Fruit fly (Drosophila melanogaster) whole organism, embryonic: ENCODE measurements around the gene CG5592.

Experiments
- Abd-B ChIP-seq: fragments of 200-800 bp; sonication (Bioruptor generic); optimal IDR thresholded peaks from 2 replicates; lab custom pipeline; 2018; ENCODE audit warnings: missing biosample characterization, mild to moderate bottlenecking, missing genetic modification characterization, moderate library complexity
- Aef1 ChIP-seq: fragments of 200-800 bp; sonication (Bioruptor generic); IDR thresholded peaks from 3 replicates; pipeline ENCODE4 v1.3.6; 2022; ENCODE audit warnings: missing biosample characterization, missing genetic modification characterization
- Bgb ChIP-seq: fragments of 200-800 bp; sonication (Bioruptor generic); IDR thresholded peaks from 2 replicates; pipeline ENCODE4 v1.3.6; 2022; ENCODE audit warnings: missing biosample characterization, missing genetic modification characterization; ENCODE audit not compliant: partially characterized antibody
- CG16863 ChIP-seq: fragments of 200-800 bp; sonication (Bioruptor generic); optimal IDR thresholded peaks from 3 replicates; lab custom pipeline; 2016; ENCODE audit warnings: missing biosample characterization, missing genetic modification characterization
- CG17361 ChIP-seq: fragments of 200-800 bp; sonication (Bioruptor generic); IDR thresholded peaks from 3 replicates; pipeline ENCODE4 v1.3.6; 2022; ENCODE audit warnings: missing biosample characterization, missing genetic modification characterization
- CG18262 ChIP-seq: fragments of 200-800 bp; optimal IDR thresholded peaks from 3 replicates; lab custom pipeline; 2019; ENCODE audit warnings: missing biosample characterization, mild to moderate bottlenecking, missing genetic modification characterization, moderate library complexity
- CG18599 ChIP-seq: fragments of 200-800 bp; sonication (Bioruptor generic); optimal IDR thresholded peaks from 3 replicates; lab custom pipeline; 2017; ENCODE audit warnings: missing biosample characterization, missing genetic modification characterization, mild to moderate bottlenecking, moderate library complexity, missing genetic modification reagents
- CG2116 ChIP-seq: fragments of 200-800 bp; sonication (Bioruptor generic); optimal IDR thresholded peaks from 3 replicates; lab custom pipeline; 2018; ENCODE audit warnings: missing biosample characterization, mild to moderate bottlenecking, missing genetic modification characterization
- CG2202 ChIP-seq: fragments of 200-800 bp; sonication (Bioruptor generic); optimal IDR thresholded peaks from 2 replicates; lab custom pipeline; 2018; ENCODE audit warnings: missing biosample characterization, mild to moderate bottlenecking, missing genetic modification characterization
- CG2889 ChIP-seq: fragments of 200-800 bp; sonication (Bioruptor generic); IDR thresholded peaks from 3 replicates; pipeline ENCODE4 v1.3.6; 2022; ENCODE audit warnings: missing biosample characterization, missing genetic modification characterization
- CG3407 ChIP-seq: fragments of 200-800 bp; sonication (Bioruptor generic); optimal IDR thresholded peaks from 2 replicates; lab custom pipeline; 2018; ENCODE audit warnings: missing biosample characterization, mild to moderate bottlenecking, missing genetic modification characterization
- CG34422 ChIP-seq: fragments of 200-800 bp; sonication (Bioruptor generic); IDR thresholded peaks from 3 replicates; pipeline ENCODE4 v1.3.6; 2022; ENCODE audit warnings: missing biosample characterization, missing genetic modification characterization
- CG3995 ChIP-seq: fragments of 200-800 bp; sonication (Bioruptor generic); optimal IDR thresholded peaks from 3 replicates; lab custom pipeline; 2016; ENCODE audit warnings: missing biosample characterization, missing genetic modification characterization
- CG6683 ChIP-seq: fragments of 200-800 bp; sonication (Bioruptor generic); optimal IDR thresholded peaks from 2 replicates; lab custom pipeline; 2017; ENCODE audit warnings: missing biosample characterization, mild to moderate bottlenecking, missing genetic modification characterization, missing genetic modification reagents
- CG7271 ChIP-seq: fragments of 200-800 bp; sonication (Bioruptor generic); optimal IDR thresholded peaks from 2 replicates; lab custom pipeline; 2018; ENCODE audit warnings: missing biosample characterization, mild to moderate bottlenecking, missing genetic modification characterization, moderate library complexity
- CG8388 ChIP-seq: fragments of 200-800 bp; sonication (Bioruptor generic); optimal IDR thresholded peaks from 2 replicates; lab custom pipeline; 2019; ENCODE audit warnings: missing biosample characterization, mild to moderate bottlenecking, missing genetic modification characterization, moderate library complexity
- CG8478 ChIP-seq: fragments of >200 bp; optimal IDR thresholded peaks from 2 replicates; lab custom pipeline; 2018
- CG9727 ChIP-seq: fragments of 200-800 bp; sonication (Bioruptor generic); optimal IDR thresholded peaks from 3 replicates; lab custom pipeline; 2017; ENCODE audit warnings: missing biosample characterization, mild to moderate bottlenecking, missing genetic modification characterization
- CG9876 ChIP-seq: fragments of 200-800 bp; sonication (Bioruptor generic); optimal IDR thresholded peaks from 2 replicates; lab custom pipeline; 2016; ENCODE audit warnings: missing biosample characterization, missing genetic modification characterization
- CTCF ChIP-seq: fragments of 200-800 bp; sonication (Bioruptor generic); optimal IDR thresholded peaks from 2 replicates; lab custom pipeline; 2017; ENCODE audit warnings: missing biosample characterization, mild to moderate bottlenecking, missing genetic modification characterization, moderate library complexity
- Dek ChIP-seq: fragments of 200-800 bp; sonication (Bioruptor generic); optimal IDR thresholded peaks from 3 replicates; lab custom pipeline; 2019; ENCODE audit warnings: missing biosample characterization, mild to moderate bottlenecking, missing genetic modification characterization, moderate library complexity
- Dll ChIP-seq: fragments of 200-800 bp; sonication (Bioruptor generic); IDR thresholded peaks from 4 replicates; pipeline ENCODE4 v1.3.6; 2022; ENCODE audit warnings: missing biosample characterization, missing genetic modification characterization; ENCODE audit not compliant: partially characterized antibody
- Drgx ChIP-seq: fragments of 200-800 bp; sonication (Bioruptor generic); IDR thresholded peaks from 2 replicates; pipeline ENCODE4 v1.3.6; 2022; ENCODE audit warnings: missing biosample characterization, missing genetic modification characterization
- Fer3 ChIP-seq: fragments of 200-800 bp; sonication (Bioruptor generic); optimal IDR thresholded peaks from 2 replicates; lab custom pipeline; 2018; ENCODE audit warnings: missing biosample characterization, mild to moderate bottlenecking, missing genetic modification characterization, moderate library complexity
- Jarid2 ChIP-seq: fragments of 200-800 bp; sonication (Bioruptor generic); optimal IDR thresholded peaks from 3 replicates; lab custom pipeline; 2017; ENCODE audit warnings: mild to moderate bottlenecking, missing biosample characterization, missing genetic modification reagents, missing genetic modification characterization
- MBD-R2 ChIP-seq: fragments of 200-800 bp; sonication (Bioruptor generic); IDR thresholded peaks from 2 replicates; pipeline ENCODE4 v1.3.6; 2022; ENCODE audit warnings: missing biosample characterization, missing genetic modification characterization
- Nf-YB ChIP-seq: fragments of 200-800 bp; sonication (Bioruptor generic); optimal IDR thresholded peaks from 3 replicates; lab custom pipeline; 2019; ENCODE audit warnings: missing biosample characterization, mild to moderate bottlenecking, missing genetic modification characterization, moderate library complexity
- Sin3A ChIP-seq: fragments of >200 bp; optimal IDR thresholded peaks from 2 replicates; lab custom pipeline; 2018
- bigmax ChIP-seq: fragments of 200-800 bp; sonication (Bioruptor generic); optimal IDR thresholded peaks from 2 replicates; lab custom pipeline; 2018; ENCODE audit warnings: missing biosample characterization, mild to moderate bottlenecking, missing genetic modification characterization
- bsh ChIP-seq, 2 experiments: fragments of 200-800 bp; sonication (Bioruptor generic); optimal IDR thresholded peaks; 2 replicates each; lab custom pipeline; 2017 to 2018; ENCODE audit warnings: mild to moderate bottlenecking in 2 of 2, missing biosample characterization in 2 of 2, missing genetic modification characterization in 2 of 2, moderate library complexity in 1 of 2
- chinmo ChIP-seq: fragments of 200-800 bp; sonication (Bioruptor generic); IDR thresholded peaks from 4 replicates; pipeline ENCODE4 v1.3.6; 2022; ENCODE audit warnings: missing biosample characterization, missing genetic modification characterization; ENCODE audit not compliant: partially characterized antibody
- crol ChIP-seq: fragments of 200-800 bp; sonication (Bioruptor generic); IDR thresholded peaks from 2 replicates; pipeline ENCODE4 v1.3.6; 2022; ENCODE audit warnings: missing biosample characterization, missing genetic modification characterization
- dm ChIP-seq: fragments of 200-800 bp; sonication (Bioruptor generic); optimal IDR thresholded peaks from 3 replicates; lab custom pipeline; 2016; ENCODE audit warnings: missing biosample characterization, missing genetic modification characterization
- fd96Cb ChIP-seq: fragments of 200-800 bp; sonication (Bioruptor generic); optimal IDR thresholded peaks from 2 replicates; lab custom pipeline; 2018; ENCODE audit warnings: missing biosample characterization, mild to moderate bottlenecking, missing genetic modification characterization, moderate library complexity
- gcm2 ChIP-seq: fragments of 200-800 bp; sonication (Bioruptor generic); optimal IDR thresholded peaks from 2 replicates; lab custom pipeline; 2016; ENCODE audit warnings: missing biosample characterization, missing genetic modification characterization
- gfzf ChIP-seq: fragments of 200-800 bp; sonication (Bioruptor generic); optimal IDR thresholded peaks from 2 replicates; lab custom pipeline; 2016; ENCODE audit warnings: missing biosample characterization, mild to moderate bottlenecking, missing genetic modification characterization, moderate library complexity
- gro ChIP-seq: fragments of 200-800 bp; sonication (Bioruptor generic); optimal IDR thresholded peaks from 2 replicates; lab custom pipeline; 2016; ENCODE audit warnings: missing biosample characterization, missing genetic modification characterization
- her ChIP-seq: fragments of 200-800 bp; sonication (Bioruptor generic); optimal IDR thresholded peaks from 2 replicates; lab custom pipeline; 2016; ENCODE audit warnings: missing biosample characterization, missing genetic modification characterization
- hkb ChIP-seq, 2 experiments: fragments of 200-800 bp in 1 of 2; fragments of >200 bp in 1 of 2; sonication (Bioruptor generic) in 1 of 2; IDR thresholded peaks in 1 of 2; optimal IDR thresholded peaks in 1 of 2; 2 replicates each; pipeline versions ENCODE4 v1.3.6 to Lab custom; 2017 to 2022; ENCODE audit warnings: missing biosample characterization in 1 of 2, missing genetic modification characterization in 1 of 2
- knrl ChIP-seq: fragments of 200-800 bp; sonication (Bioruptor generic); IDR thresholded peaks from 3 replicates; pipeline ENCODE4 v1.3.6; 2022; ENCODE audit warnings: missing biosample characterization, missing genetic modification characterization; ENCODE audit not compliant: partially characterized antibody
- nom ChIP-seq: fragments of 200-800 bp; sonication (Bioruptor generic); optimal IDR thresholded peaks from 2 replicates; lab custom pipeline; 2017; ENCODE audit warnings: missing biosample characterization, missing genetic modification characterization, mild to moderate bottlenecking, moderate library complexity, missing genetic modification reagents
- pb ChIP-seq: fragments of 200-800 bp; sonication (Bioruptor generic); optimal IDR thresholded peaks from 3 replicates; lab custom pipeline; 2016; ENCODE audit warnings: missing biosample characterization, missing genetic modification characterization
- pita ChIP-seq: fragments of 200-800 bp; sonication (Bioruptor generic); optimal IDR thresholded peaks from 2 replicates; lab custom pipeline; 2017; ENCODE audit warnings: missing biosample characterization, mild to moderate bottlenecking, missing genetic modification characterization
- pzg ChIP-seq: fragments of 200-800 bp; sonication (Bioruptor generic); optimal IDR thresholded peaks from 3 replicates; lab custom pipeline; 2018; ENCODE audit warnings: missing biosample characterization, mild to moderate bottlenecking, missing genetic modification characterization, moderate library complexity
- ssp ChIP-seq: fragments of 200-800 bp; sonication (Bioruptor generic); IDR thresholded peaks from 2 replicates; pipeline ENCODE4 v1.3.6; 2022; ENCODE audit warnings: missing biosample characterization, missing genetic modification characterization
- stwl ChIP-seq: fragments of 200-800 bp; sonication (Bioruptor generic); optimal IDR thresholded peaks from 3 replicates; lab custom pipeline; 2018; ENCODE audit warnings: missing biosample characterization, mild to moderate bottlenecking, missing genetic modification characterization, moderate library complexity
- tio ChIP-seq: fragments of 200-800 bp; sonication (Bioruptor generic); optimal IDR thresholded peaks from 2 replicates; lab custom pipeline; 2017; ENCODE audit warnings: missing biosample characterization, missing genetic modification characterization, inconsistent platforms
- tna ChIP-seq: fragments of 200-800 bp; sonication (Bioruptor generic); IDR thresholded peaks from 2 replicates; pipeline ENCODE4 v1.3.6; 2022; ENCODE audit warnings: missing biosample characterization, missing genetic modification characterization; ENCODE audit not compliant: partially characterized antibody
- tup ChIP-seq: fragments of 200-800 bp; sonication (Bioruptor generic); optimal IDR thresholded peaks from 2 replicates; lab custom pipeline; 2016; ENCODE audit warnings: missing biosample characterization, mild to moderate bottlenecking, missing genetic modification characterization, moderate library complexity
- zen2 ChIP-seq: fragments of 200-800 bp; sonication (Bioruptor generic); IDR thresholded peaks from 3 replicates; pipeline ENCODE4 v1.3.6; 2022; ENCODE audit warnings: missing biosample characterization, missing genetic modification characterization; ENCODE audit not compliant: partially characterized antibody

CG5592 gene

DNA sequence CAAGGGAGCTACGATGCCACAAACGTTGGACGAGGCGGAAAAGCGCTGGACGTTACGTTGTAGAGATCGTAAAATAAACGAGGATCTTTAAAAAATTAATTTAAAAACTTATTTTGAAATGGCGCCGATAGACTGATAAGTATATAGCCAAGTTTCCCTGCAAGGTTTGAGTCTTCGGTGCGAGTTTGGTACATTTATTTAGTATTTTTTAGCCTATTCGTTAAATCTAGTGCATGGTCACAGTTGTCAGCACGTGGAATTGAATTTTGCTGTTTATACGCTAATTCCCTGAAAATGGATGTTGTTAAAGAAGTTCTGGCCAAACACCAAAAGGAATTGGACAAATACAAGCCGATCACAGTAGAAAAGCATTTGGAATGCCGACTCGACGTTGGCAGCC is 1.9 kb downstream of the CG5592 start, which contains the start of gene CG32409 (continued):
- peak; percentile 94 for TF ChIP-seq pzg (GFP tag; lab: Kevin White, UChicago)
- TF ChIP-seq CG18599 (GFP tag; lab: Kevin White, UChicago), result no peak
- TF ChIP-seq CG8478 (lab: Kevin White, UChicago), result no peak
- TF ChIP-seq ssp (GFP tag; lab: Robert Waterston, UW), result 0 out of 2 replicates have a peak, but pooled peaks have one; percentile 7
- no peak for TF ChIP-seq Drgx
- peak; percentile 97 for TF ChIP-seq gfzf (GFP tag; lab: Kevin White, UChicago)
- TF ChIP-seq CG3995, result no peak
- no peak for TF ChIP-seq Fer3
- TF ChIP-seq CG16863 (GFP tag; lab: Kevin White, UChicago), result no peak
- no peak for TF ChIP-seq crol (GFP tag; lab: Robert Waterston, UW)
- TF ChIP-seq chinmo (GFP tag; lab: Robert Waterston, UW), result 0 out of 4 replicates have a peak, but pooled peaks have one; percentile 36
- TF ChIP-seq Dek (tag; lab: Kevin White, UChicago), result no peak
- TF ChIP-seq gcm2 (GFP tag; lab: Kevin White, UChicago), result no peak
- TF ChIP-seq CG7271, result no peak
- TF ChIP-seq Abd-B, result no peak
- no peak for TF ChIP-seq pb
- TF ChIP-seq Sin3A (lab: Kevin White, UChicago), result peak; percentile 71
- no peak for TF ChIP-seq CG2889 (GFP tag; lab: Robert Waterston, UW)
- no peak for TF ChIP-seq CG3407 (GFP tag; lab: Kevin White, UChicago)
- TF ChIP-seq CG9727 (GFP tag; lab: Kevin White, UChicago), result no peak
- no peak for TF ChIP-seq fd96Cb (tag; lab: Kevin White, UChicago)
- peak; percentile 6 for TF ChIP-seq CTCF (GFP tag; lab: Kevin White, UChicago)
- no peak for TF ChIP-seq zen2 (GFP tag; lab: Robert Waterston, UW)
- TF ChIP-seq pita, result peak; percentile 68
- no peak for TF ChIP-seq bsh (GFP tag; optimal IDR thresholded peaks at IDR 0.05; lab: Kevin White, UChicago)
- no peak for TF ChIP-seq CG17361
- no peak for TF ChIP-seq Nf-YB
- peak; percentile 37; the same call in 1 of the 2 replicates for TF ChIP-seq Bgb
- no peak for TF ChIP-seq tna (GFP tag; lab: Robert Waterston, UW)
- no peak for TF ChIP-seq Jarid2 (GFP tag; lab: Kevin White, UChicago)
- TF ChIP-seq hkb (optimal IDR thresholded peaks at IDR 0.05; lab: Kevin White, UChicago), result peak; percentile 47
- TF ChIP-seq hkb (GFP tag; IDR thresholded peaks at IDR 0.05; lab: Robert Waterston, UW), result no peak
- no peak for TF ChIP-seq tio (GFP tag; lab: Kevin White, UChicago)
- TF ChIP-seq CG2116 (GFP tag; lab: Kevin White, UChicago), result peak; percentile 68
- no peak for TF ChIP-seq nom (GFP tag; lab: Kevin White, UChicago)
- TF ChIP-seq tup, result no peak
- TF ChIP-seq MBD-R2 (GFP tag; lab: Robert Waterston, UW), result peak; percentile 70
- TF ChIP-seq knrl, result 0 out of 3 replicates have a peak, but pooled peaks have one; percentile 15
- TF ChIP-seq CG18262, result no peak
- no peak for TF ChIP-seq bigmax
- TF ChIP-seq Aef1, result no peak
- TF ChIP-seq CG8388 (GFP tag; lab: Kevin White, UChicago), result no peak
- no peak for TF ChIP-seq CG9876
- TF ChIP-seq CG34422 (GFP tag; lab: Robert Waterston, UW), result no peak; the same call in 2 of the 3 replicates
- no peak for TF ChIP-seq her (GFP tag; lab: Kevin White, UChicago)
- TF ChIP-seq CG2202, result no peak
- 0 out of 4 replicates have a peak, but pooled peaks have one; percentile 35 for TF ChIP-seq Dll
- peak; percentile 99 for TF ChIP-seq dm (GFP tag; lab: Kevin White, UChicago)
- TF ChIP-seq gro (GFP tag; lab: Kevin White, UChicago), result peak; percentile 45
- TF ChIP-seq stwl, result peak; percentile 53
- TF ChIP-seq CG6683 (GFP tag; lab: Kevin White, UChicago), result no peak
